Fruit fly (Drosophila melanogaster): ENCODE measurements around the gene CG7214.
"Not testable (repeated sequence)": the region's sequence is repeated elsewhere in the genome, so short reads cannot be mapped to it uniquely, and the experiment has no call there.

Gene CG7214

DNA sequence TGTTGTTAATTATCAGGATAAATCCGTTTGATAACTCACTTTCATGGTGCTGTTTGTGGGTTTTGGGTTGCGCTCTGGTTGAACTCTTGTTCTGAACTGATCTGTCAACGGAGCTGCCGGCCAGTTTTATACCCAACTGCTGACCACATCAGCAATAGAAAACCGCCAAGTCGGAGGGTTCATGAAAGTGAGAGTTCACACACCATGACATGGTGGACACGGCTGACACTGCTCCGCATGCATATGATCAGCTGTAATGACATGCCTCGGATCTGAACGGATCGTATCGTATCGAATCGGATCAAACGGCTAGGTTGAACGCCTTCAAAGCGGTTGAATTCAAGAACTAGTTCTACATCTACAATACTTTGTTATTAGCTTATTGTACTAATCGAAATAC is 3.2 kb downstream of the CG7214 start, which contains the start of gene Acp1:
TSS of gene Acp1 (minus strand) at position 101 of the 400 bp plus-strand sequence.
- TF ChIP-seq svp (GFP tag) (no peak), Sox14 (GFP tag; optimal IDR thresholded peaks at IDR 0.05) (no peak), Lpt (GFP tag; optimal IDR thresholded peaks at IDR 0.05) (no peak), CG6808 (GFP tag; optimal IDR thresholded peaks at IDR 0.05) (no peak), Sox102F (GFP tag; optimal IDR thresholded peaks at IDR 0.05) (no peak), ss (GFP tag; optimal IDR thresholded peaks at IDR 0.05) (no peak), Ets21C (GFP tag; optimal IDR thresholded peaks at IDR 0.05) (no peak), esn (GFP tag; optimal IDR thresholded peaks at IDR 0.05) (no peak), CG16779 (tag; optimal IDR thresholded peaks at IDR 0.05) (no peak), achi (GFP tag; optimal IDR thresholded peaks at IDR 0.05) (no peak), Hr38 (GFP tag; optimal IDR thresholded peaks at IDR 0.05) (no peak), Smox (GFP tag; optimal IDR thresholded peaks at IDR 0.05) (no peak)

DNA sequence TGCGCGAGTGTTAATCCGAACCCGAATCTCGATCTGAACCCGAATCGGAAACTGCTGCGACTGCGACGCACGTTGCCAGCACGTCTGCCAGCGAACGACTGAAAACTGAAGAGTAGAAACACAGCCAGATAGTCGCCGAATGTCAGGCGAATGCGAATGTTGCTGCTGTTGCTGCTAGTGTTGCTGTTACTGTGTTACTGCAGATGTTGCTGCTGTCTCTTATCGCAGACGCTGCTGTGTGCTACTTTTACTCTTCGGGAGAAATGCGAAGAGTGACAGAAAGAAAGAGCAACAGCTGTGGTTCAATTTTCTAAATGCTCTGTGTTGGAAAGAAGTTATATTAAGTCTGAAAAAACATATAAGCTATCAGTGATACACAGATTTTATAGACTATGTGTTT is 5.9 kb downstream of the CG7214 start, which contains the start of gene CG31904:
TSS of gene CG31904 (minus strand) at position 101 of the 400 bp plus-strand sequence.
- not testable (repeated sequence) for TF ChIP-seq Lpt, CG9139, dac (GFP tag; optimal IDR thresholded peaks at IDR 0.05)

DNA sequence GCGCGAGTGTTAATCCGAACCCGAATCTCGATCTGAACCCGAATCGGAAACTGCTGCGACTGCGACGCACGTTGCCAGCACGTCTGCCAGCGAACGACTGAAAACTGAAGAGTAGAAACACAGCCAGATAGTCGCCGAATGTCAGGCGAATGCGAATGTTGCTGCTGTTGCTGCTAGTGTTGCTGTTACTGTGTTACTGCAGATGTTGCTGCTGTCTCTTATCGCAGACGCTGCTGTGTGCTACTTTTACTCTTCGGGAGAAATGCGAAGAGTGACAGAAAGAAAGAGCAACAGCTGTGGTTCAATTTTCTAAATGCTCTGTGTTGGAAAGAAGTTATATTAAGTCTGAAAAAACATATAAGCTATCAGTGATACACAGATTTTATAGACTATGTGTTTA is 12.1 kb downstream of the CG7214 start, which contains the start of gene CG13796:
TSS of gene CG13796 (minus strand) at position 101 of the 400 bp plus-strand sequence.
- TF ChIP-seq Hr38 (GFP tag; optimal IDR thresholded peaks at IDR 0.05); Ets96B (tag; optimal IDR thresholded peaks at IDR 0.05); CG4318 (GFP tag; optimal IDR thresholded peaks at IDR 0.05): not testable (repeated sequence)

DNA sequence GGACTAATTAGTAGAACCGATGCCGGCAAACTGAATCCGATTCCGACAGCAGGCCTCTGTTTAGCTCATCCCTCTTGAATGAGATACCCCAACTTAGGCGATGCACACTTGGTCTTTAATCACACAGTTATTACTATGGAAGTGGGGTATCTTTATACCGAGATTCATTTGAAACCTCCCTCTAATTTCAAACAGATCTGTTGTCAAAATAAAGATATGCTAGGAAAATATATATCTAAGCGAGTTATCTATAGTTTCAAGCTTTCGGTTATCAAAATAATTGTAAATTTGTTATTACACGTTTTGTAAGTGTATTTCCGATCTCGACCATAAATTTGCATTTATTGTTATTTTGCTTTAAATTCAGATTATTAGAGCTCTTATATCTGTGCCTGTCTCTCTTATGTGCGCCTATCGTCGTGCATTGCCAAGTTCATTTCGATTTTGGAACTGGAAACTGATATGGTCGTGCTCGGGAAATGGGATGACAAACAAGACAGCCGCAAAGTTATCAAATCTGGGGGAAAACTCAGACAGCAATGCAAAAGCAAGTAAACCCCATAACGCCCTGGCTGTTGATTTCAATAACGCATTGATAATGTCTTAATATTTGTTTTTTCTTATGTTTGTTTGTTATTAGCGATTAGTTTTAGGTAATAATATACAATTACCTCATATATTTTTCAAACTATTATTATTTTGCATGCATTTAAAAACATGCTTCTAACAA is 18.2 kb downstream of the CG7214 start, which contains the start of gene CG13795:
TSS of gene CG13795 (minus strand) at position 31 of the 730 bp plus-strand sequence.
- peak; percentile 20 for TF ChIP-seq OdsH (GFP tag; optimal IDR thresholded peaks at IDR 0.05)
- TF ChIP-seq CG32006 (GFP tag; optimal IDR thresholded peaks at IDR 0.05), result peak; percentile 8
- TF ChIP-seq lz (GFP tag; optimal IDR thresholded peaks at IDR 0.05), result peak; percentile 11
- peak; percentile 70 for TF ChIP-seq svp (GFP tag)
- no peak for TF ChIP-seq ss (GFP tag; optimal IDR thresholded peaks at IDR 0.05)
- no peak for TF ChIP-seq CG34406 (GFP tag; optimal IDR thresholded peaks at IDR 0.05)
- TF ChIP-seq CG10669 (GFP tag; optimal IDR thresholded peaks at IDR 0.05), result peak; percentile 24
- TF ChIP-seq Hr39 (GFP tag; optimal IDR thresholded peaks at IDR 0.05), result peak; percentile 37

DNA sequence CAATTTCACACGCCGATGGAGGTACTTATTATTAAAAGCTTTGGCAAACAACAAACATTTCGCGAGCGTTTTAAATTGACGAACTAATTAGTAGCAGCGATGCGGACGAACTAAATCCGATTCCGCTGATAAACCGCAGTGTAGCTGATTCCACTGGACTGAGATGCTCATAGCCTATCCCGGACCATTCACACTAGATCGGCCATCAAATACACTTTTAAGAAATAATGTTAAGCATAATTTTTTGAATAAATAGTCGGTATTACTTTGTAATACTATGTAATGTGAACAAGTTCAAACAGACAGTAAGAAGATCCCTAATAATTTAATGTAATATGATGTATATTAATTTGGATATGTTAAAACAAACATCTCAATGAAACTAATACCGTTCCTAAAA is 21.9 kb downstream of the CG7214 start, which contains the start of gene CG13794:
TSS of gene CG13794 (minus strand) at position 101 of the 400 bp plus-strand sequence.
- TF ChIP-seq cyc (GFP tag; optimal IDR thresholded peaks at IDR 0.05) (no peak), CG8319 (GFP tag; optimal IDR thresholded peaks at IDR 0.05) (no peak), CG1621 (tag; optimal IDR thresholded peaks at IDR 0.05) (no peak), CG31627 (GFP tag; optimal IDR thresholded peaks at IDR 0.05) (no peak), CG11902 (GFP tag; optimal IDR thresholded peaks at IDR 0.05) (no peak), CG6792 (GFP tag; optimal IDR thresholded peaks at IDR 0.05) (no peak), Sox14 (GFP tag; optimal IDR thresholded peaks at IDR 0.05) (no peak), Gug (GFP tag; IDR thresholded peaks at IDR 0.05) (no peak), esn (GFP tag; optimal IDR thresholded peaks at IDR 0.05) (no peak), CG16779 (tag; optimal IDR thresholded peaks at IDR 0.05) (no peak), CG10631 (GFP tag; optimal IDR thresholded peaks at IDR 0.05) (no peak), Hr38 (GFP tag; optimal IDR thresholded peaks at IDR 0.05) (no peak), CG3032 (tag; optimal IDR thresholded peaks at IDR 0.05) (no peak), Sox102F (GFP tag; optimal IDR thresholded peaks at IDR 0.05) (no peak), CG4318 (GFP tag; optimal IDR thresholded peaks at IDR 0.05) (no peak), CG15336 (GFP tag; IDR thresholded peaks at IDR 0.05) (no peak), achi (GFP tag; optimal IDR thresholded peaks at IDR 0.05) (no peak), ss (GFP tag; optimal IDR thresholded peaks at IDR 0.05) (no peak), CG9139 (GFP tag; optimal IDR thresholded peaks at IDR 0.05) (no peak)
